Worm (Caenorhabditis elegans) whole organism, L1 larva: ENCODE measurements around the gene Y58A7A.5.
A peak's percentile ranks its signal among the peaks of the same experiment; 100 is the strongest.

Experiments used
- F16B12.6 ChIP-seq: fragments of 150-350 bp; optimal IDR thresholded peaks from 2 replicates; lab custom pipeline; 2014; ENCODE audit warnings: missing biosample characterization, missing genetic modification characterization
- Y116A8C.19 ChIP-seq: sonication (generic microtip); optimal IDR thresholded peaks from 2 replicates; lab custom pipeline; 2016; ENCODE audit warnings: missing compliant biosample characterization, missing genetic modification characterization, borderline replicate concordance
- ceh-63 ChIP-seq: fragments of 200-800 bp; sonication (Bioruptor generic); optimal IDR thresholded peaks from 2 replicates; lab custom pipeline; 2018; ENCODE audit warnings: mild to moderate bottlenecking, missing genetic modification characterization, missing compliant biosample characterization
- ceh-82 ChIP-seq, 3 experiments: fragments of 150-350 bp in 1 of 3; sonication (generic microtip) in 2 of 3; optimal IDR thresholded peaks; 2 replicates each; lab custom pipeline; 2014 to 2017; ENCODE audit warnings: missing biosample characterization in 3 of 3, missing genetic modification characterization in 3 of 3
- ceh-88 ChIP-seq: fragments of 200-800 bp; sonication (Bioruptor generic); IDR thresholded peaks from 2 replicates; pipeline ENCODE4 v1.3.6; 2022; ENCODE audit warnings: missing genetic modification characterization, missing compliant biosample characterization
- ces-1 ChIP-seq: fragments of 150-350 bp; optimal IDR thresholded peaks from 2 replicates; lab custom pipeline; 2014; ENCODE audit warnings: missing biosample characterization, missing genetic modification reagents, missing genetic modification characterization
- dsc-1 ChIP-seq: sonication (generic microtip); optimal IDR thresholded peaks from 2 replicates; lab custom pipeline; 2016; ENCODE audit warnings: mild to moderate bottlenecking, missing genetic modification characterization, missing compliant biosample characterization
- efl-1 ChIP-seq, 4 experiments: fragments of 150-350 bp; optimal IDR thresholded peaks in 3 of 4; peaks in 1 of 4; 1 replicate in 1 of 4; 2 replicates in 3 of 4; lab custom pipeline; 2014; ENCODE audit warnings: missing biosample characterization in 2 of 4, missing genetic modification characterization in 2 of 4, missing genetic modification reagents in 2 of 4
- efl-3 ChIP-seq: fragments of 200-800 bp; sonication (Bioruptor generic); optimal IDR thresholded peaks from 2 replicates; lab custom pipeline; 2018; ENCODE audit warnings: mild to moderate bottlenecking, missing genetic modification characterization, missing compliant biosample characterization
- elt-2 ChIP-seq: sonication (generic microtip); optimal IDR thresholded peaks from 2 replicates; lab custom pipeline; 2016; ENCODE audit warnings: missing genetic modification characterization, mild to moderate bottlenecking, inconsistent platforms, missing compliant biosample characterization, missing genetic modification reagents
- fos-1 ChIP-seq: fragments of 150-350 bp; optimal IDR thresholded peaks from 2 replicates; lab custom pipeline; 2014; ENCODE audit warnings: missing biosample characterization, missing genetic modification characterization
- grh-1 ChIP-seq: fragments of 200-800 bp; sonication (Bioruptor generic); IDR thresholded peaks from 2 replicates; pipeline ENCODE4 v1.3.6; 2022; ENCODE audit warnings: missing genetic modification reagents, missing genetic modification characterization, missing compliant biosample characterization
- irx-1 ChIP-seq: sonication (generic microtip); optimal IDR thresholded peaks from 2 replicates; lab custom pipeline; 2016; ENCODE audit warnings: missing genetic modification characterization, missing compliant biosample characterization
- isw-1 ChIP-seq: fragments of 200-800 bp; sonication (Bioruptor generic); IDR thresholded peaks from 2 replicates; pipeline ENCODE4 v1.3.6; 2022; ENCODE audit warnings: missing genetic modification characterization, missing compliant biosample characterization
- jun-1 ChIP-seq: fragments of 150-350 bp; optimal IDR thresholded peaks from 2 replicates; lab custom pipeline; 2014; ENCODE audit warnings: missing biosample characterization, missing genetic modification reagents, missing genetic modification characterization
- lin-39 ChIP-seq: fragments of 150-350 bp; optimal IDR thresholded peaks from 2 replicates; lab custom pipeline; 2014; ENCODE audit warnings: missing biosample characterization, missing genetic modification reagents, missing genetic modification characterization
- lsy-2 ChIP-seq, 2 experiments: fragments of 150-350 bp; optimal IDR thresholded peaks; 2 replicates each; lab custom pipeline; 2014; ENCODE audit warnings: missing biosample characterization in 2 of 2, missing genetic modification characterization in 2 of 2
- mab-9 ChIP-seq: fragments of 200-800 bp; sonication (Bioruptor generic); IDR thresholded peaks from 2 replicates; pipeline ENCODE4 v1.3.6; 2022; ENCODE audit warnings: missing genetic modification reagents, missing genetic modification characterization, missing compliant biosample characterization
- mef-2 ChIP-seq: fragments of 150-350 bp; optimal IDR thresholded peaks from 2 replicates; lab custom pipeline; 2014; ENCODE audit warnings: missing biosample characterization, missing genetic modification characterization
- nhr-12 ChIP-seq: sonication (generic microtip); optimal IDR thresholded peaks from 2 replicates; lab custom pipeline; 2017; ENCODE audit warnings: missing biosample characterization, missing genetic modification characterization
- nhr-19 ChIP-seq: fragments of 200-800 bp; sonication (Bioruptor generic); conservative IDR thresholded peaks from 2 replicates; pipeline ENCODE4 v1.3.6; 2022; ENCODE audit warnings: missing genetic modification characterization, missing compliant biosample characterization
- nhr-237 ChIP-seq: fragments of 150-350 bp; optimal IDR thresholded peaks from 2 replicates; lab custom pipeline; 2014; ENCODE audit warnings: missing biosample characterization, missing genetic modification characterization
- nhr-28 ChIP-seq: fragments of 150-350 bp; optimal IDR thresholded peaks from 2 replicates; lab custom pipeline; 2014; ENCODE audit warnings: missing biosample characterization, missing genetic modification characterization
- nhr-47 ChIP-seq: sonication (generic microtip); optimal IDR thresholded peaks from 2 replicates; lab custom pipeline; 2016; ENCODE audit warnings: mild to moderate bottlenecking, missing genetic modification characterization, moderate library complexity, missing compliant biosample characterization
- nhr-71 ChIP-seq: sonication (generic microtip); optimal IDR thresholded peaks from 2 replicates; lab custom pipeline; 2016; ENCODE audit warnings: mild to moderate bottlenecking, missing genetic modification characterization, moderate library complexity, missing compliant biosample characterization
- nhr-76 ChIP-seq: sonication (generic microtip); optimal IDR thresholded peaks from 2 replicates; lab custom pipeline; 2017; ENCODE audit warnings: missing biosample characterization, missing genetic modification characterization
- nhr-77 ChIP-seq: fragments of 150-350 bp; optimal IDR thresholded peaks from 2 replicates; lab custom pipeline; 2014; ENCODE audit warnings: missing biosample characterization, missing genetic modification characterization
- pax-3 ChIP-seq: fragments of 200-800 bp; sonication (Bioruptor generic); optimal IDR thresholded peaks from 2 replicates; lab custom pipeline; 2018; ENCODE audit warnings: mild to moderate bottlenecking, missing genetic modification characterization, moderate library complexity, missing compliant biosample characterization
- rnt-1 ChIP-seq: sonication (generic microtip); optimal IDR thresholded peaks from 2 replicates; lab custom pipeline; 2016; ENCODE audit warnings: mild to moderate bottlenecking, missing genetic modification characterization, moderate library complexity, missing compliant biosample characterization
- skn-1 ChIP-seq: fragments of 150-350 bp; optimal IDR thresholded peaks from 2 replicates; lab custom pipeline; 2014; ENCODE audit warnings: missing biosample characterization, missing genetic modification characterization
- snpc-4 ChIP-seq: fragments of 150-350 bp; optimal IDR thresholded peaks from 2 replicates; lab custom pipeline; 2014; ENCODE audit warnings: missing biosample characterization, missing genetic modification characterization
- sox-4 ChIP-seq: sonication (generic microtip); optimal IDR thresholded peaks from 2 replicates; lab custom pipeline; 2016; ENCODE audit warnings: missing genetic modification characterization, missing compliant biosample characterization
- sptf-1 ChIP-seq: fragments of 150-350 bp; optimal IDR thresholded peaks from 2 replicates; lab custom pipeline; 2014; ENCODE audit warnings: missing biosample characterization, missing genetic modification characterization
- tbx-2 ChIP-seq: sonication (generic microtip); optimal IDR thresholded peaks from 2 replicates; lab custom pipeline; 2016; ENCODE audit warnings: missing genetic modification characterization, missing compliant biosample characterization
- unc-86 ChIP-seq: sonication (generic microtip); optimal IDR thresholded peaks from 2 replicates; lab custom pipeline; 2016; ENCODE audit warnings: missing genetic modification characterization, missing compliant biosample characterization
- unc-98 ChIP-seq: fragments of 200-800 bp; sonication (Bioruptor generic); IDR thresholded peaks from 2 replicates; pipeline ENCODE4 v1.3.6; 2022; ENCODE audit warnings: missing genetic modification characterization, missing compliant biosample characterization
- xbp-1 ChIP-seq: sonication (generic microtip); optimal IDR thresholded peaks from 2 replicates; lab custom pipeline; 2016; ENCODE audit warnings: missing genetic modification characterization, missing compliant biosample characterization
- zag-1 ChIP-seq: fragments of 150-350 bp; optimal IDR thresholded peaks from 2 replicates; lab custom pipeline; 2014; ENCODE audit warnings: missing biosample characterization, missing genetic modification characterization
- ztf-4 ChIP-seq: fragments of 150-350 bp; optimal IDR thresholded peaks from 2 replicates; lab custom pipeline; 2014; ENCODE audit warnings: missing biosample characterization, missing genetic modification characterization

The Y58A7A.5 gene

ce11 chrV:5049333-5049942 lies 37.3 kb downstream of the Y58A7A.5 start, which contains the start of the genes pqn-51 and K11D12.14 (continued):
- TF ChIP-seq ceh-82 (tag; optimal IDR thresholded peaks at IDR 0.05; lab: Kevin White, UChicago): peak; percentile 56 to 89 (median 62)
- TF ChIP-seq nhr-237: peak; percentile 75
- TF ChIP-seq ces-1 (GFP tag; lab: Kevin White, UChicago): no peak
- TF ChIP-seq lsy-2 (tag; optimal IDR thresholded peaks at IDR 0.05; lab: Kevin White, UChicago): peak; percentile 83 to 96
- TF ChIP-seq zag-1 (tag; lab: Kevin White, UChicago): no peak
- TF ChIP-seq mef-2 (tag; lab: Kevin White, UChicago): peak; percentile 68

- TF ChIP-seq mab-9 (peak; percentile 90), grh-1 (peak; percentile 93), efl-1 (optimal IDR thresholded peaks at IDR 0.05; lab: Kevin White, UChicago) (peak in 1 of 2 experiments; percentile 4), efl-1 (GFP tag; optimal IDR thresholded peaks at IDR 0.05 in 1 of 2; lab: Kevin White, UChicago) (peak in 1 of 2 experiments; percentile 53), nhr-47 (peak; percentile 48), ceh-88 (GFP tag; lab: Robert Waterston, UW) (peak; percentile 68), nhr-71 (tag; lab: Kevin White, UChicago) (peak; percentile 45), rnt-1 (tag; lab: Kevin White, UChicago) (peak; percentile 59), tbx-2 (peak; percentile 10), nhr-19 (GFP tag; lab: Robert Waterston, UW) (peak; percentile 93), isw-1 (GFP tag; lab: Robert Waterston, UW) (peak; percentile 80), unc-98 (GFP tag; lab: Robert Waterston, UW) (peak; percentile 75)
Measured at ce11 chrV:5047230-5047629, 39.5 kb downstream of the Y58A7A.5 start.

ce11 chrV:5046558-5046957 lies 40.2 kb downstream of the Y58A7A.5 start:
- TF ChIP-seq grh-1 (no peak), sox-4 (tag; lab: Kevin White, UChicago) (no peak), Y116A8C.19 (no peak), ztf-4 (tag; lab: Kevin White, UChicago) (no peak), tbx-2 (no peak), lin-39 (tag; lab: Kevin White, UChicago) (no peak), snpc-4 (tag; lab: Kevin White, UChicago) (no peak), nhr-28 (tag; lab: Kevin White, UChicago) (no peak), nhr-12 (tag; lab: Kevin White, UChicago) (no peak), unc-98 (GFP tag; lab: Robert Waterston, UW) (no peak), mab-9 (no peak), dsc-1 (tag; lab: Kevin White, UChicago) (no peak), nhr-237 (no peak), xbp-1 (tag; lab: Kevin White, UChicago) (no peak)
- TF ChIP-seq, all 84 proteins: peak for 0

ce11 chrV:5046103-5046502 lies 40.7 kb downstream of the Y58A7A.5 start, which contains the start of gene exc-14:
TSS of gene exc-14 (minus strand) at chrV:5046203.
- TF ChIP-seq nhr-76 (tag; lab: Kevin White, UChicago) (no peak), nhr-71 (tag; lab: Kevin White, UChicago) (no peak), irx-1 (no peak), rnt-1 (tag; lab: Kevin White, UChicago) (no peak), lin-39 (tag; lab: Kevin White, UChicago) (no peak), sptf-1 (tag; lab: Kevin White, UChicago) (no peak), mab-9 (no peak), unc-86 (tag; lab: Kevin White, UChicago) (no peak), nhr-77 (no peak), elt-2 (tag; lab: Kevin White, UChicago) (no peak), F16B12.6 (tag; lab: Kevin White, UChicago) (no peak), pax-3 (tag; lab: Kevin White, UChicago) (no peak), ceh-82 (tag; optimal IDR thresholded peaks at IDR 0.05; lab: Kevin White, UChicago) (no peak), fos-1 (no peak), jun-1 (tag; lab: Kevin White, UChicago) (no peak), dsc-1 (tag; lab: Kevin White, UChicago) (no peak), efl-3 (GFP tag; lab: Kevin White, UChicago) (no peak), skn-1 (no peak), ceh-63 (GFP tag; lab: Kevin White, UChicago) (no peak), unc-98 (GFP tag; lab: Robert Waterston, UW) (no peak)
